Fruit fly (Drosophila melanogaster): ENCODE measurements around the gene CG11374.

Gene CG11374

dm6 chr2L:81198-81597 is 5.0 kb downstream of the CG11374 start (continued):
- TF ChIP-seq woc (GFP tag; optimal IDR thresholded peaks at IDR 0.05): peak; percentile 12
- TF ChIP-seq Vsx2 (GFP tag; optimal IDR thresholded peaks at IDR 0.05; ENCODE audit: partially characterized antibody): no peak
- peak; percentile 46 for TF ChIP-seq tai (GFP tag; optimal IDR thresholded peaks at IDR 0.05)
- TF ChIP-seq dl (GFP tag; optimal IDR thresholded peaks at IDR 0.05; ENCODE audit: insufficient read depth in 1 of 2, partially characterized antibody in 2 of 2): no peak

- no peak for TF ChIP-seq Mio (GFP tag; optimal IDR thresholded peaks at IDR 0.05)
- no peak for TF ChIP-seq CG9705 (GFP tag; optimal IDR thresholded peaks at IDR 0.05)
- no peak for TF ChIP-seq Sp1 (GFP tag; optimal IDR thresholded peaks at IDR 0.05)
- no peak for TF ChIP-seq h (GFP tag; optimal IDR thresholded peaks at IDR 0.05)
- no peak for TF ChIP-seq CG32264 (GFP tag; optimal IDR thresholded peaks at IDR 0.05)
- TF ChIP-seq Vsx2 (GFP tag; optimal IDR thresholded peaks at IDR 0.05; ENCODE audit: partially characterized antibody): no peak
- no peak for TF ChIP-seq psq (GFP tag; optimal IDR thresholded peaks at IDR 0.05)
- no peak for TF ChIP-seq sv (GFP tag; optimal IDR thresholded peaks at IDR 0.05)
- no peak for TF ChIP-seq OdsH (GFP tag; optimal IDR thresholded peaks at IDR 0.05)
- TF ChIP-seq sage (GFP tag; optimal IDR thresholded peaks at IDR 0.05): no peak
- no peak for TF ChIP-seq CrebA (GFP tag; optimal IDR thresholded peaks at IDR 0.05; ENCODE audit: borderline replicate concordance)
- TF ChIP-seq Hr78 (GFP tag; optimal IDR thresholded peaks at IDR 0.05): no peak
Observed at dm6 chr2L:82080-82479, 5.9 kb downstream of the CG11374 start.

dm6 chr2L:85099-85498 is 9.0 kb downstream of the CG11374 start:
- TF ChIP-seq Vsx2 (GFP tag; optimal IDR thresholded peaks at IDR 0.05; ENCODE audit: partially characterized antibody): no peak
- TF ChIP-seq Dif (GFP tag; optimal IDR thresholded peaks at IDR 0.05; ENCODE audit: partially characterized antibody): no peak
- TF ChIP-seq br (GFP tag; optimal IDR thresholded peaks at IDR 0.05): no peak
- TF ChIP-seq GATAd (GFP tag; optimal IDR thresholded peaks at IDR 0.05): no peak
- no peak for TF ChIP-seq sage (GFP tag; optimal IDR thresholded peaks at IDR 0.05)
- TF ChIP-seq Sp1 (GFP tag; optimal IDR thresholded peaks at IDR 0.05): no peak
- no peak for TF ChIP-seq CG32264 (GFP tag; optimal IDR thresholded peaks at IDR 0.05)
- TF ChIP-seq dsf (GFP tag; optimal IDR thresholded peaks at IDR 0.05; ENCODE audit: borderline replicate concordance): no peak
- TF ChIP-seq Hr83 (GFP tag; optimal IDR thresholded peaks at IDR 0.05; ENCODE audit: poor library complexity, severe bottlenecking): no peak
- no peak for TF ChIP-seq Abd-B (GFP tag; optimal IDR thresholded peaks at IDR 0.05)
- TF ChIP-seq dmrt93B (GFP tag; optimal IDR thresholded peaks at IDR 0.05): no peak
- no peak for TF ChIP-seq rgr (GFP tag; optimal IDR thresholded peaks at IDR 0.05)
- no peak for TF ChIP-seq Rel (GFP tag; optimal IDR thresholded peaks at IDR 0.05)
- no peak for TF ChIP-seq Rel (tag; optimal IDR thresholded peaks at IDR 0.05)
- no peak for TF ChIP-seq Myc (optimal IDR thresholded peaks at IDR 0.05)

- TF ChIP-seq Hr78 (GFP tag; optimal IDR thresholded peaks at IDR 0.05) (no peak), Abd-B (GFP tag; optimal IDR thresholded peaks at IDR 0.05) (no peak), h (GFP tag; optimal IDR thresholded peaks at IDR 0.05) (no peak), GATAd (GFP tag; optimal IDR thresholded peaks at IDR 0.05) (no peak), Rel (GFP tag; optimal IDR thresholded peaks at IDR 0.05) (no peak), Rel (tag; optimal IDR thresholded peaks at IDR 0.05) (peak; percentile 88), Hr83 (GFP tag; optimal IDR thresholded peaks at IDR 0.05; ENCODE audit: poor library complexity, severe bottlenecking) (no peak), lola (GFP tag; optimal IDR thresholded peaks at IDR 0.05) (no peak), CG9705 (GFP tag; optimal IDR thresholded peaks at IDR 0.05) (no peak), usp (GFP tag; optimal IDR thresholded peaks at IDR 0.05) (no peak)
Observed at dm6 chr2L:85701-86100, 9.6 kb downstream of the CG11374 start.

dm6 chr2L:87255-87723 is 11.1 kb downstream of the CG11374 start, which contains the start of gene net:
TSS of gene net (minus strand) at chr2L:87387.
- peak; percentile 87 for TF ChIP-seq Sp1 (GFP tag; optimal IDR thresholded peaks at IDR 0.05)
- no peak for TF ChIP-seq Abd-B (GFP tag; optimal IDR thresholded peaks at IDR 0.05)
- TF ChIP-seq dl (GFP tag; optimal IDR thresholded peaks at IDR 0.05; ENCODE audit: insufficient read depth in 1 of 2, partially characterized antibody in 2 of 2): peak in 1 of 2 experiments; percentile 22
- peak; percentile 73 for TF ChIP-seq h (GFP tag; optimal IDR thresholded peaks at IDR 0.05)
- peak in 1 of 2 experiments; percentile 72 for TF ChIP-seq foxo (GFP tag; optimal IDR thresholded peaks at IDR 0.05)
- TF ChIP-seq ey (GFP tag; optimal IDR thresholded peaks at IDR 0.05): peak; percentile 31
- TF ChIP-seq HLH106 (tag; optimal IDR thresholded peaks at IDR 0.05): peak; percentile 88
- TF ChIP-seq Hr78 (GFP tag; optimal IDR thresholded peaks at IDR 0.05): no peak
- no peak for TF ChIP-seq dsf (GFP tag; optimal IDR thresholded peaks at IDR 0.05; ENCODE audit: borderline replicate concordance)
- peak; percentile 67 for TF ChIP-seq Hr83 (GFP tag; optimal IDR thresholded peaks at IDR 0.05; ENCODE audit: poor library complexity, severe bottlenecking)
- peak; percentile 58 for TF ChIP-seq fru (GFP tag; optimal IDR thresholded peaks at IDR 0.05)
- TF ChIP-seq GATAd (GFP tag; optimal IDR thresholded peaks at IDR 0.05): no peak
- peak; percentile 76 for TF ChIP-seq rgr (GFP tag; optimal IDR thresholded peaks at IDR 0.05)
- TF ChIP-seq sage (GFP tag; optimal IDR thresholded peaks at IDR 0.05): no peak
- no peak for TF ChIP-seq Mio (GFP tag; optimal IDR thresholded peaks at IDR 0.05)
- no peak for TF ChIP-seq pan (optimal IDR thresholded peaks at IDR 0.05)
- peak; percentile 62 for TF ChIP-seq Dif (GFP tag; optimal IDR thresholded peaks at IDR 0.05; ENCODE audit: partially characterized antibody)
- TF ChIP-seq CG32264 (GFP tag; optimal IDR thresholded peaks at IDR 0.05): no peak
- no peak for TF ChIP-seq Vsx2 (GFP tag; optimal IDR thresholded peaks at IDR 0.05; ENCODE audit: partially characterized antibody)
- TF ChIP-seq usp (GFP tag; optimal IDR thresholded peaks at IDR 0.05): no peak
- TF ChIP-seq psq (GFP tag; optimal IDR thresholded peaks at IDR 0.05): peak; percentile 30
- no peak for TF ChIP-seq lola (GFP tag; optimal IDR thresholded peaks at IDR 0.05)
- peak; percentile 73 for TF ChIP-seq woc (GFP tag; optimal IDR thresholded peaks at IDR 0.05)
- no peak for TF ChIP-seq Jra (GFP tag; optimal IDR thresholded peaks at IDR 0.05)
- TF ChIP-seq OdsH (GFP tag; optimal IDR thresholded peaks at IDR 0.05): peak; percentile 57
- no peak for TF ChIP-seq Rel (GFP tag; optimal IDR thresholded peaks at IDR 0.05)
- TF ChIP-seq Rel (tag; optimal IDR thresholded peaks at IDR 0.05): peak; percentile 76
- TF ChIP-seq Dfd (GFP tag; optimal IDR thresholded peaks at IDR 0.05): no peak
- TF ChIP-seq sv (GFP tag; optimal IDR thresholded peaks at IDR 0.05): peak; percentile 3
- TF ChIP-seq dmrt93B (GFP tag; optimal IDR thresholded peaks at IDR 0.05): peak; percentile 52
- TF ChIP-seq jim (GFP tag; optimal IDR thresholded peaks at IDR 0.05): no peak
- TF ChIP-seq Myc (optimal IDR thresholded peaks at IDR 0.05): peak; percentile 99
- TF ChIP-seq N (GFP tag; optimal IDR thresholded peaks at IDR 0.05): no peak

All from whole organism, wandering third instar larva.